Worm (Caenorhabditis elegans): ENCODE data around the gene orc-3.

orc-3 gene

ce11 chrIII:1193326-1193862 is 14.5 kb upstream of the orc-3 start, which contains the start of gene Y119D3B.14:
Gene Y119D3B.14, minus strand, starts transcription at chrIII:1193812.
- no peak for TF ChIP-seq F13C5.2 (tag; optimal IDR thresholded peaks at IDR 0.05)
- TF ChIP-seq aly-1 (tag; optimal IDR thresholded peaks at IDR 0.05) = no peak
- TF ChIP-seq hmg-4 (GFP tag; optimal IDR thresholded peaks at IDR 0.05) = no peak
- TF ChIP-seq tbx-37 (GFP tag; conservative IDR thresholded peaks at IDR 0.05) = no peak
- TF ChIP-seq ceh-36 (tag; optimal IDR thresholded peaks at IDR 0.05) = no peak
- TF ChIP-seq flt-1 (GFP tag; IDR thresholded peaks at IDR 0.05) = no peak
- TF ChIP-seq scrt-1 (GFP tag; IDR thresholded peaks at IDR 0.05) = no peak
- no peak for TF ChIP-seq tra-4 (tag; optimal IDR thresholded peaks at IDR 0.05)
- TF ChIP-seq ama-1 (optimal IDR thresholded peaks at IDR 0.05) = no peak
- TF ChIP-seq pes-1 (GFP tag; IDR thresholded peaks at IDR 0.05) = no peak
- no peak for TF ChIP-seq tbx-11 (GFP tag; IDR thresholded peaks at IDR 0.05)
- no peak for TF ChIP-seq hnd-1 (tag; optimal IDR thresholded peaks at IDR 0.05)
- no peak for TF ChIP-seq B0310.2 (tag; optimal IDR thresholded peaks at IDR 0.05)
- no peak for TF ChIP-seq ets-7 (tag; optimal IDR thresholded peaks at IDR 0.05)
- TF ChIP-seq hmbx-1 (tag; optimal IDR thresholded peaks at IDR 0.05) = no peak
- TF ChIP-seq sea-1 (GFP tag; conservative IDR thresholded peaks at IDR 0.05) = no peak
- no peak for TF ChIP-seq ceh-13 (GFP tag; optimal IDR thresholded peaks at IDR 0.05)

DNA sequence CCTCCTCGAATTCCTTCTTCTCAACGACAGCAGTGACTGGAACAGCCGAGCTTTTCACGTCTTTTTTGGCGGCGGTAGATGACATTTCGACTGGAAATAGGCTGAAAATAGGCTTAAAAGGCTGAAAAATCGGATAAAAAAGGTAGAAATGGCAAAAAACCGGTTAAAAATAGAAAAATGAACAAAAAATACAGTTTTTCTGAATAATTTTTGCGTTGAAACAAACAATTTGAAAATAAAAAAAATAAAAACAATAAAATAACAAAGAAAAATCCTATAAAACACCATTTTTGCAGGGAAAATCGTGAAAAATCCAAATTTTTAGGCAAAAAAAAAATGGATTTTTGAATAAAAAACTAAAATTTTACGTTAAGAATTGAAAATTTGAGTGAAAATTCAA is 11.7 kb upstream of the orc-3 start, which contains the start of gene dss-1:
Gene dss-1 (minus strand): TSS at position 101 of the 400 bp plus-strand sequence.
- TF ChIP-seq hmbx-1 (tag; optimal IDR thresholded peaks at IDR 0.05) (no peak), hnd-1 (tag; optimal IDR thresholded peaks at IDR 0.05) (no peak), tbx-11 (GFP tag; IDR thresholded peaks at IDR 0.05) (no peak), tbx-37 (GFP tag; conservative IDR thresholded peaks at IDR 0.05) (no peak), aly-1 (tag; optimal IDR thresholded peaks at IDR 0.05) (no peak), ceh-36 (tag; optimal IDR thresholded peaks at IDR 0.05) (no peak), ceh-13 (GFP tag; optimal IDR thresholded peaks at IDR 0.05) (no peak), ama-1 (optimal IDR thresholded peaks at IDR 0.05) (no peak), pes-1 (GFP tag; IDR thresholded peaks at IDR 0.05) (no peak), sea-1 (GFP tag; conservative IDR thresholded peaks at IDR 0.05) (no peak), B0310.2 (tag; optimal IDR thresholded peaks at IDR 0.05) (no peak), F13C5.2 (tag; optimal IDR thresholded peaks at IDR 0.05) (no peak), ets-7 (tag; optimal IDR thresholded peaks at IDR 0.05) (no peak)

DNA sequence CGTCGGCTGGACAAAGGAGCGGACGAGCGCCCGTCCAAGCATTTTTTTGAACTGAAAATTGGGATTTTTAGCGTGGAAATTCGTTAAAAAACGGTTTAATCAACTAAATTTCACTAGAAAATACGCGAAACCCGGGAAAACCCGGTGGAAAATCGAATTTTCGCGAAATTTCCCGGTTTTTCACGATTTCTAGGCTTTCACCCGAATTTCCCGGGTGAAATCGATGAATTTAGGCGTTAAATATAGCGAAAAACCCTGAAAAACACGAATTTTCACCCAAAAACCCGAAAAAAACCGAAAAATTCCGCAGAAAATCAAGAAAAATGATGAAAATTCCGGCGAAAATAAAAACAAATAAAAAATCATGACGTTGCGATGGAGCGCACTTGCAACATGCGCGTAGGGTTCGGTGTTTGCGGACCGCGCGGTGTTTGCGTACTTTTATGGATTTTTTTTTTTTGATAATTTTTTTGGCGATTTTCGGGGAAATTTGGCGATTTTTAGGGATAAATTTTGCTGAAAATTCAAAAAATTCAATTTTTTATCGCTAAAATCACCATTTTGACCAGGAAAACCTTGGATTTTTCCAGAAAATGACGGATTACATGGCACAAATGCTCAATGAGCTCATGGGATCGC is 5.9 kb upstream of the orc-3 start, which contains the start of the genes mrpl-45 and Y119D3B.12:
Gene mrpl-45 (minus strand): TSS at position 51 of the 639 bp plus-strand sequence.
Gene Y119D3B.12 (plus strand): TSS at position 589 of the 639 bp plus-strand sequence.
- TF ChIP-seq pes-1 (GFP tag; IDR thresholded peaks at IDR 0.05) (peak; percentile 64; the same call in 1 of the 2 replicates), F13C5.2 (tag; optimal IDR thresholded peaks at IDR 0.05) (peak; percentile 69), flt-1 (GFP tag; IDR thresholded peaks at IDR 0.05) (0 out of 2 replicates have a peak, but pooled peaks have one; percentile 49), sea-1 (GFP tag; conservative IDR thresholded peaks at IDR 0.05) (0 out of 2 replicates have a peak, but pooled peaks have one; percentile 42), tbx-37 (GFP tag; conservative IDR thresholded peaks at IDR 0.05) (no peak), hmg-4 (GFP tag; optimal IDR thresholded peaks at IDR 0.05) (peak; percentile 8)

DNA sequence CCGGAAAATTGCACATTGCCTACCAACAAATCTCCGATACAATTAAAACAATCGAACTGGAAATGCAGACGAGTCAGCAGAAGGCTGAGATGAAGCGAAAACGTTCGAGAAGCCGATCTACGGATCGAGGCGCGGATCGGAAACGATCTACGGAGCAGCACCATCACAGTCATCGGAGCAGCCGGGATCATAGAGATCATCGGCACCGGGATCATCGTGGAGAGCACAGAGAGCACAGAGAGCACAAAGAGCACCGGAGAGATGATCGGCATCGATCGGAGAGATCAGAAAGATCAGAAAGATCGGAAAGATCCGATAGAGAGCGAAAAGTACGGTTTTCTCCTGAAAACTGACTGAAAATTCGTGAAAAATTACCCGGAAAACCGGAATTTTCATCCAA is 2.5 kb upstream of the orc-3 start:
- TF ChIP-seq ceh-13 (GFP tag; optimal IDR thresholded peaks at IDR 0.05) = no peak
- no peak for TF ChIP-seq flt-1 (GFP tag; IDR thresholded peaks at IDR 0.05)
- no peak for TF ChIP-seq ets-7 (tag; optimal IDR thresholded peaks at IDR 0.05)
- TF ChIP-seq F13C5.2 (tag; optimal IDR thresholded peaks at IDR 0.05) = no peak
- no peak for TF ChIP-seq ama-1 (optimal IDR thresholded peaks at IDR 0.05)
- TF ChIP-seq aly-1 (tag; optimal IDR thresholded peaks at IDR 0.05) = no peak
- no peak for TF ChIP-seq B0310.2 (tag; optimal IDR thresholded peaks at IDR 0.05)
- TF ChIP-seq sea-1 (GFP tag; conservative IDR thresholded peaks at IDR 0.05) = no peak
- no peak for TF ChIP-seq hnd-1 (tag; optimal IDR thresholded peaks at IDR 0.05)
- TF ChIP-seq hmbx-1 (tag; optimal IDR thresholded peaks at IDR 0.05) = no peak
- TF ChIP-seq ceh-36 (tag; optimal IDR thresholded peaks at IDR 0.05) = no peak
- no peak for TF ChIP-seq hmg-4 (GFP tag; optimal IDR thresholded peaks at IDR 0.05)

DNA sequence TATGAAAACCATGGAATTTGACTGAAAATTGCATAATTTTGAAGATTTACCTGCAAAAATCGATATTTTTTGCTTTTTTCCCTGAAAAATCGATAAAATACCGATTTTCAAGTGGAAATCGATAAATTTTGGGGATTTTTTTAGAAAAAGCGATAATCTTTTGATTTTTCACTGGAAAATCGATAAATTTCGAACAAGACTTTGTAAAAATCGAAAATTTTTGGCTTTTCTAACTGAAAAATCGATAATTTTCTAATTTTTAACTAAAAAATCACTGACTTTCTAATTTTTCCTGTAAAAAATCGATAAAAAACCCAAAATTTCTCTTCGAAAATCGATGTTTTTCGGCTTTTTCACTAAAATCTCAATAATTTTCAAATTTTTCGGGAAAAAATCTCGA is 1.6 kb upstream of the orc-3 start:
- no peak for TF ChIP-seq ceh-13 (GFP tag; optimal IDR thresholded peaks at IDR 0.05)

DNA sequence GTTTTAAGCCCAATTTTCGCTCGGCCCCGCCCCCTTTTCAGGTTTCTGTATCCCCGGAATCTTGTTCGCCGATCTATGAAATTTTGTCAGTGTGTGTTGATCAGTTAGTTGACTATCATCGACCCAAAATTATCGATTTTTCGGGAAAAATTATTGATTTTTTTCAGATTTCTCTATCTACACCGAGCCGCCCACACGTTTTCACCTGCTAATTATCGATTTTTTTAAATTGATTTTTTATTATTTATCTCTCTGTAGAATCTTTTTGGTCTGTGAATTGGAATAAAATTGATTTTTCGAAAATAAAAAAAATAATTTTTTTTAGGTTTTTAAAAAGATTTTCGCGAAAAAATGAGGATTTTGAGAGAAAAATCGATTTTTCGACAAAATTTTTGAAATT is 906 bp upstream of the orc-3 start:
- TF ChIP-seq flt-1 (GFP tag; IDR thresholded peaks at IDR 0.05) (no peak), tbx-11 (GFP tag; IDR thresholded peaks at IDR 0.05) (no peak)

DNA sequence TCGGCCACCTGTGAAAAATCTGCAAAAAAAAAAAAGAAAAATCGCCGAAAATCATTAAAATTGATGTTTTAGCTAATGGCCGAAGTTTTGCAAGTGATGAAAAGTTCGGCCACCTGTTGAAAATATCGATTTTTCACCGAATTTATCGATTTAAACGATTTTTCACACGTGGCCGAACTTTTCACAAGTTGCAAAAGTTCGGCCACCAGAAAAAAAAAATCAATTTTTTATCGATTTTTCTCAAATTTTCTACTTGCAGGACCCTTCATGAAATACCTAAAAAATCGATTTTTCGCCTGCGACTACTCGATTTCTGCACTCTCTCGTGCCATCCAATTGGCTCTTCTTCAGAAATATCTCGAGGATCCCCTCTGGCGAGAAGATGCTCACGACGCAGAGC is 2.7 kb downstream of the orc-3 start:
- TF ChIP-seq hnd-1 (tag; optimal IDR thresholded peaks at IDR 0.05) (no peak), scrt-1 (GFP tag; IDR thresholded peaks at IDR 0.05) (no peak), hmbx-1 (tag; optimal IDR thresholded peaks at IDR 0.05) (no peak), ets-7 (tag; optimal IDR thresholded peaks at IDR 0.05) (no peak), sea-1 (GFP tag; conservative IDR thresholded peaks at IDR 0.05) (no peak), tra-4 (tag; optimal IDR thresholded peaks at IDR 0.05) (no peak), ceh-36 (tag; optimal IDR thresholded peaks at IDR 0.05) (no peak), aly-1 (tag; optimal IDR thresholded peaks at IDR 0.05) (no peak), pes-1 (GFP tag; IDR thresholded peaks at IDR 0.05) (no peak), hmg-4 (GFP tag; optimal IDR thresholded peaks at IDR 0.05) (no peak), flt-1 (GFP tag; IDR thresholded peaks at IDR 0.05) (no peak), tbx-11 (GFP tag; IDR thresholded peaks at IDR 0.05) (no peak), tbx-37 (GFP tag; conservative IDR thresholded peaks at IDR 0.05) (no peak), ama-1 (optimal IDR thresholded peaks at IDR 0.05) (no peak)
